Worm (Caenorhabditis elegans) whole organism, L4 larva: ENCODE results near the gene try-1.

Source experiments
- T20F7.1 ChIP-seq: fragments of 200-800 bp; sonication (Bioruptor generic); optimal IDR thresholded peaks from 2 replicates; lab custom pipeline; 2018; ENCODE audit warnings: mild to moderate bottlenecking, missing genetic modification characterization, missing compliant biosample characterization
- egl-27 ChIP-seq: sonication (generic microtip); optimal IDR thresholded peaks from 3 replicates; lab custom pipeline; 2017; ENCODE audit warnings: missing biosample characterization, missing genetic modification reagents, missing genetic modification characterization
- fkh-10 ChIP-seq: fragments of 150-350 bp; optimal IDR thresholded peaks from 2 replicates; lab custom pipeline; 2014; ENCODE audit warnings: missing biosample characterization, missing genetic modification reagents, missing genetic modification characterization
- hmg-1.1 ChIP-seq: fragments of 200-800 bp; sonication (Bioruptor generic); IDR thresholded peaks from 2 replicates; pipeline ENCODE4 v1.3.6; 2022; ENCODE audit warnings: missing genetic modification reagents, missing genetic modification characterization, missing compliant biosample characterization
- lin-39 ChIP-seq: fragments of 150-350 bp; optimal IDR thresholded peaks from 2 replicates; lab custom pipeline; 2014; ENCODE audit warnings: missing biosample characterization, missing genetic modification reagents, missing genetic modification characterization
- mep-1 ChIP-seq: fragments of 150-350 bp; sonication (generic microtip); optimal IDR thresholded peaks from 3 replicates; lab custom pipeline; 2014; ENCODE audit warnings: missing biosample characterization, missing genetic modification characterization
- nhr-11 ChIP-seq: fragments of 150-350 bp; optimal IDR thresholded peaks from 2 replicates; lab custom pipeline; 2014; ENCODE audit warnings: missing biosample characterization, missing genetic modification characterization
- nhr-237 ChIP-seq: sonication (generic microtip); optimal IDR thresholded peaks from 2 replicates; lab custom pipeline; 2017; ENCODE audit warnings: missing biosample characterization, missing genetic modification characterization
- rbr-2 ChIP-seq: sonication (generic microtip); optimal IDR thresholded peaks from 2 replicates; lab custom pipeline; 2016; ENCODE audit warnings: missing genotype, missing genetic modification characterization, missing compliant biosample characterization
- snpc-4 ChIP-seq: fragments of 150-350 bp; optimal IDR thresholded peaks from 2 replicates; lab custom pipeline; 2014; ENCODE audit warnings: missing biosample characterization, missing genetic modification characterization
- ztf-7 ChIP-seq: fragments of 150-350 bp; optimal IDR thresholded peaks from 2 replicates; lab custom pipeline; 2014; ENCODE audit warnings: missing biosample characterization, missing genetic modification characterization

ce11 chrII:4981682-4982404, 32.5 kb upstream of the try-1 start:
- TF ChIP-seq nhr-11 (tag; lab: Kevin White, UChicago) (no peak), T20F7.1 (no peak), snpc-4 (tag; lab: Kevin White, UChicago) (no peak), rbr-2 (tag; lab: Kevin White, UChicago) (no peak), lin-39 (tag; lab: Kevin White, UChicago) (no peak), egl-27 (tag; lab: Kevin White, UChicago) (no peak), nhr-237 (tag; lab: Kevin White, UChicago) (no peak), ztf-7 (no peak), hmg-1.1 (GFP tag; lab: Robert Waterston, UW) (no peak), fkh-10 (GFP tag; lab: Kevin White, UChicago) (no peak), mep-1 (no peak)
